Fruit fly (Drosophila melanogaster) whole organism, embryonic: ENCODE measurements around the gene CG9302.

Experiments used
- Abd-B ChIP-seq: fragments of 200-800 bp; sonication (Bioruptor generic); optimal IDR thresholded peaks from 2 replicates; lab custom pipeline; 2018; ENCODE audit warnings: missing biosample characterization, mild to moderate bottlenecking, missing genetic modification characterization, moderate library complexity
- Adf1 ChIP-seq: fragments of 200-800 bp; sonication (Bioruptor generic); IDR thresholded peaks from 2 replicates; pipeline ENCODE4 v1.3.6; 2022; ENCODE audit warnings: missing biosample characterization, missing genetic modification characterization
- Atf6 ChIP-seq: fragments of 200-800 bp; sonication (Bioruptor generic); IDR thresholded peaks from 2 replicates; pipeline ENCODE4 v1.3.6; 2022; ENCODE audit warnings: missing biosample characterization, missing genetic modification characterization
- CG12236 ChIP-seq: fragments of 200-800 bp; sonication (Bioruptor generic); optimal IDR thresholded peaks from 2 replicates; lab custom pipeline; 2016; ENCODE audit warnings: missing biosample characterization, missing genetic modification characterization
- CG13287 ChIP-seq: fragments of 200-800 bp; sonication (Bioruptor generic); IDR thresholded peaks from 2 replicates; pipeline ENCODE4 v1.3.6; 2022; ENCODE audit warnings: missing biosample characterization, missing genetic modification characterization; ENCODE audit not compliant: partially characterized antibody
- CG14710 ChIP-seq: fragments of 200-800 bp; sonication (Bioruptor generic); optimal IDR thresholded peaks from 3 replicates; lab custom pipeline; 2019; ENCODE audit warnings: missing biosample characterization, mild to moderate bottlenecking, missing genetic modification characterization, moderate library complexity
- CG15073 ChIP-seq: fragments of 200-800 bp; sonication (Bioruptor generic); optimal IDR thresholded peaks from 2 replicates; lab custom pipeline; 2016; ENCODE audit warnings: missing biosample characterization, missing genetic modification characterization
- CG15514 ChIP-seq: fragments of 200-800 bp; sonication (Bioruptor generic); optimal IDR thresholded peaks from 3 replicates; lab custom pipeline; 2017; ENCODE audit warnings: missing biosample characterization, missing genetic modification characterization, mild to moderate bottlenecking, moderate library complexity, missing genetic modification reagents
- CG1602 ChIP-seq: fragments of 200-800 bp; sonication (Bioruptor generic); optimal IDR thresholded peaks from 3 replicates; lab custom pipeline; 2016; ENCODE audit warnings: missing biosample characterization, missing genetic modification characterization
- CG18011 ChIP-seq: fragments of 200-800 bp; sonication (Bioruptor generic); optimal IDR thresholded peaks from 2 replicates; lab custom pipeline; 2017; ENCODE audit warnings: missing biosample characterization, missing genetic modification characterization, mild to moderate bottlenecking, moderate library complexity, missing genotype
- CG2129 ChIP-seq: fragments of 200-800 bp; sonication (Bioruptor generic); IDR thresholded peaks from 2 replicates; pipeline ENCODE4 v1.3.6; 2022; ENCODE audit warnings: missing biosample characterization, missing genetic modification characterization; ENCODE audit not compliant: partially characterized antibody
- CG34224 ChIP-seq: fragments of 200-800 bp; sonication (Bioruptor generic); IDR thresholded peaks from 3 replicates; pipeline ENCODE4 v1.3.6; 2022; ENCODE audit warnings: missing biosample characterization, missing genetic modification characterization; ENCODE audit not compliant: partially characterized antibody
- CG4820 ChIP-seq: fragments of 200-800 bp; sonication (Bioruptor generic); optimal IDR thresholded peaks from 3 replicates; lab custom pipeline; 2016; ENCODE audit warnings: missing biosample characterization, missing genetic modification characterization
- CG6175 ChIP-seq: fragments of 200-800 bp; sonication (Bioruptor generic); IDR thresholded peaks from 3 replicates; pipeline ENCODE4 v1.3.6; 2022; ENCODE audit warnings: missing biosample characterization, missing genetic modification characterization
- CG6254 ChIP-seq: fragments of 200-800 bp; sonication (Bioruptor generic); optimal IDR thresholded peaks from 3 replicates; lab custom pipeline; 2017; ENCODE audit warnings: mild to moderate bottlenecking, missing biosample characterization, missing genetic modification reagents, missing genetic modification characterization
- CG8765 ChIP-seq: fragments of 200-800 bp; sonication (Bioruptor generic); IDR thresholded peaks from 2 replicates; pipeline ENCODE4 v1.3.6; 2022; ENCODE audit warnings: missing biosample characterization, missing genetic modification characterization
- CG9437 ChIP-seq: fragments of 200-800 bp; sonication (Bioruptor generic); optimal IDR thresholded peaks from 2 replicates; lab custom pipeline; 2018; ENCODE audit warnings: missing biosample characterization, mild to moderate bottlenecking, missing genetic modification characterization
- CG9932 ChIP-seq: fragments of 200-800 bp; sonication (Bioruptor generic); IDR thresholded peaks from 2 replicates; pipeline ENCODE4 v1.3.6; 2022; ENCODE audit warnings: missing biosample characterization, missing genetic modification characterization
- Doc2 ChIP-seq: fragments of 200-800 bp; sonication (Bioruptor generic); IDR thresholded peaks from 2 replicates; pipeline ENCODE4 v1.3.6; 2022; ENCODE audit warnings: missing biosample characterization, missing genetic modification characterization
- ERR ChIP-seq: fragments of 200-800 bp; sonication (Bioruptor generic); optimal IDR thresholded peaks from 2 replicates; lab custom pipeline; 2016; ENCODE audit warnings: missing biosample characterization, missing genetic modification characterization
- Eip74EF ChIP-seq, 2 experiments: fragments of 200-800 bp in 1 of 2; fragments of >200 bp in 1 of 2; sonication (Bioruptor generic) in 1 of 2; optimal IDR thresholded peaks; 2 replicates each; lab custom pipeline; 2017 to 2019; ENCODE audit warnings: missing biosample characterization in 2 of 2, missing genetic modification characterization in 2 of 2, mild to moderate bottlenecking in 1 of 2, moderate library complexity in 1 of 2
- Fer1 ChIP-seq: fragments of 200-800 bp; sonication (Bioruptor generic); optimal IDR thresholded peaks from 2 replicates; lab custom pipeline; 2017; ENCODE audit warnings: missing biosample characterization, mild to moderate bottlenecking, missing genetic modification characterization
- H15 ChIP-seq: fragments of 200-800 bp; sonication (Bioruptor generic); IDR thresholded peaks from 3 replicates; pipeline ENCODE4 v1.3.6; 2022; ENCODE audit warnings: missing biosample characterization, missing genetic modification characterization
- Hand ChIP-seq: fragments of 200-800 bp; sonication (Bioruptor generic); optimal IDR thresholded peaks from 2 replicates; lab custom pipeline; 2017; ENCODE audit warnings: mild to moderate bottlenecking, missing biosample characterization, missing genetic modification reagents, missing genetic modification characterization
- MESR4 ChIP-seq: fragments of 200-800 bp; sonication (Bioruptor generic); optimal IDR thresholded peaks from 2 replicates; lab custom pipeline; 2018; ENCODE audit warnings: missing biosample characterization, mild to moderate bottlenecking, missing genetic modification characterization, moderate library complexity
- NfI ChIP-seq: fragments of 200-800 bp; sonication (Bioruptor generic); optimal IDR thresholded peaks from 3 replicates; lab custom pipeline; 2018; ENCODE audit warnings: missing biosample characterization, mild to moderate bottlenecking, missing genetic modification characterization, moderate library complexity
- Ptx1 ChIP-seq: fragments of 200-800 bp; sonication (Bioruptor generic); IDR thresholded peaks from 2 replicates; pipeline ENCODE4 v1.3.6; 2022; ENCODE audit warnings: missing biosample characterization, missing genetic modification characterization
- Spps ChIP-seq: fragments of 200-800 bp; sonication (Bioruptor generic); optimal IDR thresholded peaks from 2 replicates; lab custom pipeline; 2018; ENCODE audit warnings: missing biosample characterization, mild to moderate bottlenecking, missing genetic modification characterization
- ab ChIP-seq: fragments of 200-800 bp; sonication (Bioruptor generic); optimal IDR thresholded peaks from 2 replicates; lab custom pipeline; 2016; ENCODE audit warnings: missing biosample characterization, missing genetic modification characterization
- bab2 ChIP-seq: fragments of 200-800 bp; sonication (Bioruptor generic); optimal IDR thresholded peaks from 2 replicates; lab custom pipeline; 2016; ENCODE audit warnings: missing biosample characterization, missing genetic modification characterization
- btn ChIP-seq: fragments of 200-800 bp; sonication (Bioruptor generic); optimal IDR thresholded peaks from 2 replicates; lab custom pipeline; 2016; ENCODE audit warnings: missing biosample characterization, missing genetic modification characterization
- chif ChIP-seq, 2 experiments: fragments of 200-800 bp; sonication (Bioruptor generic); optimal IDR thresholded peaks; 3 replicates each; lab custom pipeline; 2016; ENCODE audit warnings: missing biosample characterization in 2 of 2, missing genetic modification characterization in 2 of 2
- chm ChIP-seq: fragments of 200-800 bp; sonication (Bioruptor generic); IDR thresholded peaks from 2 replicates; pipeline ENCODE4 v1.3.6; 2022; ENCODE audit warnings: missing biosample characterization, missing genetic modification characterization
- cwo ChIP-seq: fragments of 200-800 bp; sonication (Bioruptor generic); optimal IDR thresholded peaks from 3 replicates; lab custom pipeline; 2017; ENCODE audit warnings: missing biosample characterization, missing genetic modification characterization, mild to moderate bottlenecking, moderate library complexity, missing genetic modification reagents
- danr ChIP-seq: fragments of 200-800 bp; sonication (Bioruptor generic); IDR thresholded peaks from 2 replicates; pipeline ENCODE4 v1.3.6; 2022; ENCODE audit warnings: missing biosample characterization, missing genetic modification characterization
- dati ChIP-seq: fragments of 200-800 bp; sonication (Bioruptor generic); IDR thresholded peaks from 2 replicates; pipeline ENCODE4 v1.3.6; 2022; ENCODE audit warnings: missing biosample characterization, missing genetic modification characterization
- dm ChIP-seq: fragments of 200-800 bp; sonication (Bioruptor generic); optimal IDR thresholded peaks from 3 replicates; lab custom pipeline; 2016; ENCODE audit warnings: missing biosample characterization, missing genetic modification characterization
- dysf ChIP-seq: fragments of 200-800 bp; sonication (Bioruptor generic); IDR thresholded peaks from 3 replicates; pipeline ENCODE4 v1.3.6; 2022; ENCODE audit warnings: missing biosample characterization, missing genetic modification characterization
- ewg ChIP-seq: fragments of 200-800 bp; sonication (Bioruptor generic); optimal IDR thresholded peaks from 3 replicates; lab custom pipeline; 2017; ENCODE audit warnings: mild to moderate bottlenecking, missing biosample characterization, missing genetic modification reagents, missing genetic modification characterization
- hkb ChIP-seq, 2 experiments: fragments of 200-800 bp in 1 of 2; fragments of >200 bp in 1 of 2; sonication (Bioruptor generic) in 1 of 2; IDR thresholded peaks in 1 of 2; optimal IDR thresholded peaks in 1 of 2; 2 replicates each; pipeline versions ENCODE4 v1.3.6 to Lab custom; 2017 to 2022; ENCODE audit warnings: missing biosample characterization in 1 of 2, missing genetic modification characterization in 1 of 2
- hth ChIP-seq: fragments of >200 bp; optimal IDR thresholded peaks from 2 replicates; lab custom pipeline; 2017; ENCODE audit warnings: inconsistent platforms
- ind ChIP-seq: fragments of 200-800 bp; sonication (Bioruptor generic); optimal IDR thresholded peaks from 3 replicates; lab custom pipeline; 2016; ENCODE audit warnings: missing biosample characterization, missing genetic modification characterization
- lbe ChIP-seq: fragments of 200-800 bp; sonication (Bioruptor generic); optimal IDR thresholded peaks from 2 replicates; lab custom pipeline; 2016; ENCODE audit warnings: missing biosample characterization, mild to moderate bottlenecking, missing genetic modification characterization
- lmd ChIP-seq: fragments of 200-800 bp; sonication (Bioruptor generic); IDR thresholded peaks from 2 replicates; pipeline ENCODE4 v1.3.6; 2022; ENCODE audit warnings: missing biosample characterization, missing genetic modification characterization
- nerfin-1 ChIP-seq: fragments of 200-800 bp; sonication (Bioruptor generic); optimal IDR thresholded peaks from 3 replicates; lab custom pipeline; 2019; ENCODE audit warnings: missing biosample characterization, mild to moderate bottlenecking, missing genetic modification characterization, moderate library complexity
- ro ChIP-seq: fragments of 200-800 bp; sonication (Bioruptor generic); IDR thresholded peaks from 2 replicates; pipeline ENCODE4 v1.3.6; 2022; ENCODE audit warnings: missing biosample characterization, missing genetic modification characterization
- ssp ChIP-seq: fragments of 200-800 bp; sonication (Bioruptor generic); IDR thresholded peaks from 2 replicates; pipeline ENCODE4 v1.3.6; 2022; ENCODE audit warnings: missing biosample characterization, missing genetic modification characterization
- stwl ChIP-seq: fragments of 200-800 bp; sonication (Bioruptor generic); optimal IDR thresholded peaks from 3 replicates; lab custom pipeline; 2018; ENCODE audit warnings: missing biosample characterization, mild to moderate bottlenecking, missing genetic modification characterization, moderate library complexity
- trem ChIP-seq: fragments of 200-800 bp; optimal IDR thresholded peaks from 3 replicates; lab custom pipeline; 2019; ENCODE audit warnings: missing biosample characterization, mild to moderate bottlenecking, missing genetic modification characterization, moderate library complexity

CG9302 gene

DNA sequence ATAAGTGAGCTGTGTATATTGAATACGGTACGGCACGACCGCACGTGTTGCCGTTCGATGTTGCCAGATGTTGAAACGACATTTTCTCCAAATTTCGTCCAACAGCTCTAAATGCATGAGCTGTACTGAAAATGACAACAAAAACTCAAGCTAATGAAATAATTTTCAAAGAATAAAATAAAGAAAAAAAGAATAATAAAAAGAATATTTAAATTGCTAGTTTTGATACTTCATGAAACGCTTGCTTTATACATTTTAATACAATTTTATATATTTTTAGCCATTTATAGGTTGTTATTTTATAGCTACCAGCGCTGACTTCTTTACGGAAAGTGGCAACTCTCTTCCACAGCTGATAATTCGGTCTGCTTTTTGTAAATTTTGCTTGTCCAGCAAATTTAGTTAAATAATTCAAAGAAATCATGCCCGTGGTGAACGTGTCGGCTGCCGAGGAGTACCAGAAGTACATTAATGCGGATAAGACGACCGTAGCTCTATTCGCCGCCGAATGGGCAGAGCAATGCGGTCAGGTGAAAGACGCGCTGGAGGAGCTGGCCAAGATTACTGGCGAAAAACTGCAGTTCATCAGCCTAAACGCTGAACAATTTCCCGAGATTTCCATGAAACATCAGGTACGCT is 12.1 kb downstream of the CG9302 start, which contains the start of the genes Nnp-1 and Grx3 (continued):
- TF ChIP-seq MESR4 (GFP tag; lab: Kevin White, UChicago) (peak; percentile 26), hth (lab: Kevin White, UChicago) (no peak), dm (GFP tag; lab: Kevin White, UChicago) (peak; percentile 88), trem (tag; lab: Kevin White, UChicago) (peak; percentile 75), CG8765 (GFP tag; lab: Robert Waterston, UW) (no peak), ab (GFP tag; lab: Kevin White, UChicago) (no peak), bab2 (GFP tag; lab: Kevin White, UChicago) (no peak), ro (GFP tag; lab: Robert Waterston, UW) (no peak), Hand (GFP tag; lab: Kevin White, UChicago) (no peak), CG12236 (GFP tag; lab: Kevin White, UChicago) (no peak), CG13287 (GFP tag; lab: Robert Waterston, UW) (0 out of 2 replicates have a peak, but pooled peaks have one; percentile 30), nerfin-1 (tag; lab: Kevin White, UChicago) (no peak), CG6254 (GFP tag; lab: Kevin White, UChicago) (peak; percentile 5), CG34224 (GFP tag; lab: Robert Waterston, UW) (0 out of 3 replicates have a peak, but pooled peaks have one; percentile 11), btn (no peak), dysf (peak; percentile 46; the same call in 1 of the 3 replicates), chif (GFP tag; optimal IDR thresholded peaks at IDR 0.05; lab: Kevin White, UChicago) (no peak), Fer1 (GFP tag; lab: Kevin White, UChicago) (no peak), Adf1 (peak; percentile 44), CG2129 (GFP tag; lab: Robert Waterston, UW) (no peak), ewg (peak; percentile 24), dati (no peak), cwo (GFP tag; lab: Kevin White, UChicago) (peak; percentile 98), Ptx1 (GFP tag; lab: Robert Waterston, UW) (peak; percentile 59), ind (GFP tag; lab: Kevin White, UChicago) (peak; percentile 68), CG9932 (peak; percentile 71), CG6175 (GFP tag; lab: Robert Waterston, UW) (no peak), Doc2 (GFP tag; lab: Robert Waterston, UW) (no peak), ssp (peak; percentile 86), CG9437 (GFP tag; lab: Kevin White, UChicago) (peak; percentile 60), CG15073 (GFP tag; lab: Kevin White, UChicago) (no peak), chm (no peak), CG18011 (GFP tag; lab: Kevin White, UChicago) (peak; percentile 5), lmd (GFP tag; lab: Robert Waterston, UW) (peak; percentile 32; the same call in 1 of the 2 replicates), CG15514 (GFP tag; lab: Kevin White, UChicago) (peak; percentile 65), Abd-B (GFP tag; lab: Kevin White, UChicago) (peak; percentile 76), Eip74EF (GFP tag; optimal IDR thresholded peaks at IDR 0.05; lab: Kevin White, UChicago) (no peak), NfI (GFP tag; lab: Kevin White, UChicago) (peak; percentile 59), danr (GFP tag; lab: Robert Waterston, UW) (no peak), hkb (optimal IDR thresholded peaks at IDR 0.05; lab: Kevin White, UChicago) (peak; percentile 21), hkb (GFP tag; IDR thresholded peaks at IDR 0.05; lab: Robert Waterston, UW) (no peak), CG14710 (tag; lab: Kevin White, UChicago) (peak; percentile 82), CG4820 (GFP tag; lab: Kevin White, UChicago) (peak; percentile 45), CG1602 (GFP tag; lab: Kevin White, UChicago) (peak; percentile 22), H15 (GFP tag; lab: Robert Waterston, UW) (no peak), Atf6 (GFP tag; lab: Robert Waterston, UW) (no peak), lbe (GFP tag; lab: Kevin White, UChicago) (no peak), ERR (GFP tag; lab: Kevin White, UChicago) (no peak), stwl (peak; percentile 49), Spps (tag; lab: Kevin White, UChicago) (no peak)
